Fruit fly (Drosophila melanogaster): ENCODE results near the gene Hsp26.

The Hsp26 gene

DNA sequence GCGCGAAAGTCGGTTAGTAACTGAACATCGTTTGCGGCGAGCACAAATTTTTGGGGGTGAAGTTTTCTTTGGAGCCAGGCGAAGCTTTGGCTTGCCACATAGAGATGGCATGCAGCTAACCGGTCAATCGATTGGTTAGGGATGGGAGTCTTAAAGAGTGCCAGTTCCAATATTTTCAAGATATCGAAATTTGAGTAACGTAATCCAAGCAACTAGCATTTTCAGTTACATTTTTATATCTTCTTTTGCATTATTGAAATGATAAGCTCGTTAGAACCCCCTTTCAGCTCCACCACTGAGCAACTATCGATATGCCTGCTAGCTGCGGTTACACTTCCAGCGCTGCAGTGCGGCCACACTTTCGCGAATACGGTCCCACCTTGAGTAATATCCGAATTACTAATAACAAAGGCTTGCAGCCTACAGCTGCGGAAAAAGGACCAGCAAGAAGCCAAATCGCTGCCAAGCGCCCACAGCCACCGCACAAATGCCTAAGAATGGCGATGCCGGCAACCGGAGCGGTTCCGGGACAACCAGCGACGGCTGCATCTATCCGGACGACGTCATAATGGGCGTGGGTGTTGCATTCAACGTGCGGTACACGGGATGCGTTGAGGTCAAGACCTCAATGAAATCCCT, 49.5 kb upstream of the Hsp26 start, which contains the start of the genes Atat and Shc (continued):
- TF ChIP-seq Stat92E (GFP tag; optimal IDR thresholded peaks at IDR 0.05) (peak in 1 of 3 experiments; percentile 90), Blimp-1 (GFP tag; optimal IDR thresholded peaks at IDR 0.05) (peak; percentile 96), CG9727 (GFP tag; optimal IDR thresholded peaks at IDR 0.05) (peak; percentile 99), CG33557 (GFP tag; optimal IDR thresholded peaks at IDR 0.05) (peak; percentile 93), CG4854 (GFP tag; optimal IDR thresholded peaks at IDR 0.05) (peak; percentile 98), CG16779 (GFP tag; IDR thresholded peaks at IDR 0.05) (peak; percentile 98), CG18262 (tag; optimal IDR thresholded peaks at IDR 0.05) (peak; percentile 96), CG11093 (GFP tag; IDR thresholded peaks at IDR 0.05) (peak; percentile 100), E2f1 (GFP tag; IDR thresholded peaks at IDR 0.05) (peak; percentile 99), Asciz (GFP tag; optimal IDR thresholded peaks at IDR 0.05) (peak; percentile 92), Ravus (GFP tag; IDR thresholded peaks at IDR 0.05) (peak; percentile 99), nerfin-1 (tag; optimal IDR thresholded peaks at IDR 0.05) (peak; percentile 95), CG30020 (tag; optimal IDR thresholded peaks at IDR 0.05) (peak; percentile 90), Dad (GFP tag; optimal IDR thresholded peaks at IDR 0.05) (peak; percentile 99), pum (GFP tag; optimal IDR thresholded peaks at IDR 0.05) (peak; percentile 100), peb (GFP tag; IDR thresholded peaks at IDR 0.05) (peak; percentile 99), CG12391 (tag; optimal IDR thresholded peaks at IDR 0.05) (peak; percentile 99), CG31365 (tag; optimal IDR thresholded peaks at IDR 0.05) (peak; percentile 87), Poxn (GFP tag; IDR thresholded peaks at IDR 0.05) (peak; percentile 99), CG1832 (GFP tag; optimal IDR thresholded peaks at IDR 0.05) (peak; percentile 42), Atf6 (GFP tag; IDR thresholded peaks at IDR 0.05) (peak; percentile 99), cg (GFP tag; optimal IDR thresholded peaks at IDR 0.05) (peak; percentile 2), GATAe (GFP tag; conservative IDR thresholded peaks at IDR 0.05) (peak; percentile 98), gce (GFP tag; IDR thresholded peaks at IDR 0.05) (peak; percentile 98), Rfx (GFP tag; IDR thresholded peaks at IDR 0.05) (peak; percentile 100), D19A (tag; optimal IDR thresholded peaks at IDR 0.05) (peak; percentile 89), ham (GFP tag; IDR thresholded peaks at IDR 0.05) (peak; percentile 98), CG14965 (GFP tag; optimal IDR thresholded peaks at IDR 0.05; ENCODE audit: borderline replicate concordance) (peak; percentile 91), CG2875 (GFP tag; optimal IDR thresholded peaks at IDR 0.05) (peak; percentile 95), pb (GFP tag; optimal IDR thresholded peaks at IDR 0.05) (peak; percentile 99), Sox100B (GFP tag; optimal IDR thresholded peaks at IDR 0.05) (peak; percentile 90), Dfd (GFP tag; optimal IDR thresholded peaks at IDR 0.05) (peak in 1 of 2 experiments; percentile 87), Kr (GFP tag; optimal IDR thresholded peaks at IDR 0.05) (no peak), Ets65A (GFP tag) (peak; percentile 100), TFAM (GFP tag; optimal IDR thresholded peaks at IDR 0.05) (peak; percentile 89), CG7928 (GFP tag; optimal IDR thresholded peaks at IDR 0.05) (peak; percentile 85), lov (optimal IDR thresholded peaks at IDR 0.05) (no peak), lov (GFP tag; IDR thresholded peaks at IDR 0.05) (peak; percentile 99), CG18476 (GFP tag; optimal IDR thresholded peaks at IDR 0.05) (peak; percentile 98)

DNA sequence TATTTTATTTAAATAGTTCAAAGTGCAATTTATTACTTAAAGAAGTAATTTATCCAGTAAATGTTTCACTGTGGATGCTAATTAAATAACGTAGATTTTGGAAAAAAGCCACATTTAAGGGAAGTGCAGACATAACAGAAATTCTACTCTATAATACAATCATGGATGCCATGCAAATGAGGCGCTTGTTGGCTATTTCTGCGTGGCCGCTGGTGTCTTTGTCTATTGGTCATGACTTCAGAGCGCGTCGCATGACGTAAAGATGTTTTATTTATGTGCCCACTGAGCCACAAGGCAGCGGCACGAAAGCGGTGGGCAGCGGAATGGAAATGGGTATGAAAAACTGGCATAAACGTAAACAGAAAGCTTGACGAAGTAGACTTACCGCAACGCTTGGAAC, 48.6 kb upstream of the Hsp26 start:
- no peak for TF ChIP-seq CG3847 (GFP tag; IDR thresholded peaks at IDR 0.05)
- no peak for TF ChIP-seq sug (tag; optimal IDR thresholded peaks at IDR 0.05)
- no peak for TF ChIP-seq CG2875 (GFP tag; optimal IDR thresholded peaks at IDR 0.05)
- TF ChIP-seq klu (GFP tag; IDR thresholded peaks at IDR 0.05) = no peak
- no peak for TF ChIP-seq nom (GFP tag; optimal IDR thresholded peaks at IDR 0.05)
- peak; percentile 37 for TF ChIP-seq stwl (tag; optimal IDR thresholded peaks at IDR 0.05)
- TF ChIP-seq NC2β (GFP tag; optimal IDR thresholded peaks at IDR 0.05) = no peak
- TF ChIP-seq CG17328 (GFP tag; IDR thresholded peaks at IDR 0.05) = no peak
- no peak for TF ChIP-seq Opbp (GFP tag; IDR thresholded peaks at IDR 0.05; ENCODE audit: partially characterized antibody)
- TF ChIP-seq CG7372 (GFP tag; IDR thresholded peaks at IDR 0.05) = no peak
- no peak for TF ChIP-seq ERR (GFP tag; optimal IDR thresholded peaks at IDR 0.05)
- TF ChIP-seq psq (GFP tag; optimal IDR thresholded peaks at IDR 0.05) = no peak
- peak; percentile 20 for TF ChIP-seq Asciz (GFP tag; optimal IDR thresholded peaks at IDR 0.05)
- TF ChIP-seq chn (GFP tag; optimal IDR thresholded peaks at IDR 0.05) = no peak
- TF ChIP-seq Hr78 (GFP tag; optimal IDR thresholded peaks at IDR 0.05) = no peak
